Worm (Caenorhabditis elegans) whole organism, early embryonic: ENCODE results near the gene ZK1248.11.

ENCODE experiments used
- B0310.2 ChIP-seq: sonication (generic microtip); optimal IDR thresholded peaks from 2 replicates; lab custom pipeline; 2016; ENCODE audit warnings: mild to moderate bottlenecking, missing genetic modification characterization, missing compliant biosample characterization
- F13C5.2 ChIP-seq: sonication (generic microtip); optimal IDR thresholded peaks from 2 replicates; lab custom pipeline; 2017; ENCODE audit warnings: mild to moderate bottlenecking, missing genetic modification characterization, inconsistent platforms, missing compliant biosample characterization
- aly-1 ChIP-seq: sonication (generic microtip); optimal IDR thresholded peaks from 2 replicates; lab custom pipeline; 2016; ENCODE audit warnings: missing genetic modification characterization, missing compliant biosample characterization
- ama-1 ChIP-seq: fragments of 150-350 bp; optimal IDR thresholded peaks from 2 replicates; lab custom pipeline; 2014
- ceh-13 ChIP-seq: fragments of 200-800 bp; sonication (Bioruptor generic); optimal IDR thresholded peaks from 2 replicates; lab custom pipeline; 2018; ENCODE audit warnings: mild to moderate bottlenecking, missing genetic modification characterization, missing compliant biosample characterization
- ets-7 ChIP-seq: sonication (generic microtip); optimal IDR thresholded peaks from 2 replicates; lab custom pipeline; 2016; ENCODE audit warnings: missing genotype, missing genetic modification characterization, missing compliant biosample characterization
- flt-1 ChIP-seq: fragments of 200-800 bp; sonication (Bioruptor generic); IDR thresholded peaks from 2 replicates; pipeline ENCODE4 v1.3.6; 2022; ENCODE audit warnings: missing genetic modification characterization, missing compliant biosample characterization
- hmbx-1 ChIP-seq: sonication (generic microtip); optimal IDR thresholded peaks from 2 replicates; lab custom pipeline; 2016; ENCODE audit warnings: mild to moderate bottlenecking, missing genetic modification characterization, missing compliant biosample characterization
- hnd-1 ChIP-seq: sonication (generic microtip); optimal IDR thresholded peaks from 2 replicates; lab custom pipeline; 2016; ENCODE audit warnings: missing genetic modification characterization, missing compliant biosample characterization
- pes-1 ChIP-seq: fragments of 200-800 bp; sonication (Bioruptor generic); IDR thresholded peaks from 2 replicates; pipeline ENCODE4 v1.3.6; 2022; ENCODE audit warnings: missing genetic modification reagents, missing genetic modification characterization, missing compliant biosample characterization
- scrt-1 ChIP-seq: fragments of 200-800 bp; sonication (Bioruptor generic); IDR thresholded peaks from 2 replicates; pipeline ENCODE4 v1.3.6; 2022; ENCODE audit warnings: missing genetic modification characterization, missing compliant biosample characterization
- sea-1 ChIP-seq: fragments of 200-800 bp; sonication (Bioruptor generic); conservative IDR thresholded peaks from 2 replicates; pipeline ENCODE4 v1.3.6; 2022; ENCODE audit warnings: missing genetic modification characterization, missing compliant biosample characterization
- tbx-11 ChIP-seq: fragments of 200-800 bp; sonication (Bioruptor generic); IDR thresholded peaks from 2 replicates; pipeline ENCODE4 v1.3.6; 2022; ENCODE audit warnings: missing genetic modification characterization, missing compliant biosample characterization
- tbx-37 ChIP-seq: fragments of 200-800 bp; sonication (Bioruptor generic); conservative IDR thresholded peaks from 2 replicates; pipeline ENCODE4 v1.3.6; 2022; ENCODE audit warnings: missing genetic modification reagents, missing genetic modification characterization, missing compliant biosample characterization

DNA sequence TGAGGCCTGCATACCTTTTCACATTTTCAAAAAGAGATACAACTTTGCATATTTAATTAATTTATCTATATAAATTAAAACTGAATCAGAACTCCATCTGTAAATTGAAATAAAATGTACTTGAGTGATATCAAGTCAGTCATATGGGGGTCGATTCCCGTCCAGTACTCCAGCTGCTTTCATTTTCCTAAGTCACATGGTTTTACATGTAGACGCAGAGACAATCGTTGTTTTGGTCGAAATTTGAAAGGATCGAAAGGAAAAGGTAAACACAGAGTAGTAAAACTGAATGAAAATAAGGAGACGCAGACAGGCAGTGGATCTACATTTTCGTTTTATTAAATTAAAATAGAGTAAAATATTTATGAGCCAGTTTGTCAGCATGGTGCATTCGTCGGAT is 45.7 kb upstream of the ZK1248.11 start:
- TF ChIP-seq tbx-11 (GFP tag; lab: Robert Waterston, UW) (no peak), F13C5.2 (tag; lab: Kevin White, UChicago) (no peak), aly-1 (tag; lab: Kevin White, UChicago) (no peak), scrt-1 (GFP tag; lab: Robert Waterston, UW) (no peak), flt-1 (GFP tag; lab: Robert Waterston, UW) (no peak), ets-7 (no peak), ama-1 (lab: Kevin White, UChicago) (no peak), tbx-37 (GFP tag; lab: Robert Waterston, UW) (no peak), pes-1 (GFP tag; lab: Robert Waterston, UW) (no peak), sea-1 (GFP tag; lab: Robert Waterston, UW) (no peak), hmbx-1 (tag; lab: Kevin White, UChicago) (no peak), B0310.2 (tag; lab: Kevin White, UChicago) (no peak), ceh-13 (GFP tag; lab: Kevin White, UChicago) (no peak), hnd-1 (tag; lab: Kevin White, UChicago) (no peak)
